Worm (Caenorhabditis elegans): ENCODE measurements around the gene T09F5.20.
A peak's percentile ranks its signal among the peaks of the same experiment; 100 is the strongest.

The T09F5.20 gene

ce11 chrV:15143285-15143684 lies 4.4 kb downstream of the T09F5.20 start, which contains the start of gene K08F9.1:
TSS of gene K08F9.1 (minus strand) at chrV:15143385.
- TF ChIP-seq aly-2 (tag; optimal IDR thresholded peaks at IDR 0.05) = no peak
- no peak for TF ChIP-seq gmeb-1 (tag; optimal IDR thresholded peaks at IDR 0.05)
- no peak for TF ChIP-seq nhr-21 (tag; optimal IDR thresholded peaks at IDR 0.05)
- TF ChIP-seq zag-1 (tag; optimal IDR thresholded peaks at IDR 0.05) = no peak
- TF ChIP-seq nhr-11 (tag; optimal IDR thresholded peaks at IDR 0.05) = no peak
- TF ChIP-seq fos-1 (tag; optimal IDR thresholded peaks at IDR 0.05) = no peak
- no peak for TF ChIP-seq mbf-1 (tag; optimal IDR thresholded peaks at IDR 0.05)

ce11 chrV:15140247-15140646 lies 7.4 kb downstream of the T09F5.20 start, which contains the start of gene K08F9.3:
TSS of gene K08F9.3 (plus strand) at chrV:15140547.
- no peak for TF ChIP-seq lin-13 (GFP tag; optimal IDR thresholded peaks at IDR 0.05)
- no peak for TF ChIP-seq nhr-12 (tag; optimal IDR thresholded peaks at IDR 0.05)
- no peak for TF ChIP-seq peb-1 (tag; optimal IDR thresholded peaks at IDR 0.05)
- no peak for TF ChIP-seq C34F6.9 (tag; optimal IDR thresholded peaks at IDR 0.05)
- no peak for TF ChIP-seq sma-9 (GFP tag; optimal IDR thresholded peaks at IDR 0.05)
- no peak for TF ChIP-seq sma-9 (tag; optimal IDR thresholded peaks at IDR 0.05)
- no peak for TF ChIP-seq mab-5 (tag; optimal IDR thresholded peaks at IDR 0.05)
- TF ChIP-seq skn-1 (tag; optimal IDR thresholded peaks at IDR 0.05) = no peak
- TF ChIP-seq mdl-1 (tag; optimal IDR thresholded peaks at IDR 0.05) = no peak
- no peak for TF ChIP-seq sma-3 (GFP tag; optimal IDR thresholded peaks at IDR 0.05)
- no peak for TF ChIP-seq R02D3.7 (tag; optimal IDR thresholded peaks at IDR 0.05)
- TF ChIP-seq zag-1 (tag; optimal IDR thresholded peaks at IDR 0.05) = no peak
- TF ChIP-seq dmd-4 (tag; optimal IDR thresholded peaks at IDR 0.05) = no peak

- no peak for TF ChIP-seq mbf-1 (tag; optimal IDR thresholded peaks at IDR 0.05)
- TF ChIP-seq nhr-23 (tag; optimal IDR thresholded peaks at IDR 0.05) = no peak
- no peak for TF ChIP-seq skn-1 (tag; optimal IDR thresholded peaks at IDR 0.05)
- TF ChIP-seq snpc-4 (tag; optimal IDR thresholded peaks at IDR 0.05) = no peak
- no peak for TF ChIP-seq elt-1 (tag; optimal IDR thresholded peaks at IDR 0.05)
- TF ChIP-seq fos-1 (tag; optimal IDR thresholded peaks at IDR 0.05) = peak; percentile 42
Observed at ce11 chrV:15139811-15140210, 7.9 kb downstream of the T09F5.20 start.

ce11 chrV:15136772-15137171 lies 10.9 kb downstream of the T09F5.20 start, which contains the start of gene aipl-1:
TSS of gene aipl-1 (minus strand) at chrV:15136801.
- TF ChIP-seq nhr-23 (tag; optimal IDR thresholded peaks at IDR 0.05) = no peak
- TF ChIP-seq ztf-11 (tag; optimal IDR thresholded peaks at IDR 0.05) = no peak
- peak; percentile 79 for TF ChIP-seq sma-9 (GFP tag; optimal IDR thresholded peaks at IDR 0.05)
- no peak for TF ChIP-seq sma-9 (tag; optimal IDR thresholded peaks at IDR 0.05)
- peak in 1 of 2 experiments; percentile 87 for TF ChIP-seq lsy-2 (tag; optimal IDR thresholded peaks at IDR 0.05)
- peak; percentile 60 for TF ChIP-seq nhr-21 (tag; optimal IDR thresholded peaks at IDR 0.05)
- peak; percentile 87 for TF ChIP-seq gmeb-1 (tag; optimal IDR thresholded peaks at IDR 0.05)
- no peak for TF ChIP-seq nhr-25 (tag; optimal IDR thresholded peaks at IDR 0.05)
- TF ChIP-seq unc-62 (GFP tag; optimal IDR thresholded peaks at IDR 0.05) = no peak
- no peak for TF ChIP-seq skn-1 (tag; optimal IDR thresholded peaks at IDR 0.05)
- no peak for TF ChIP-seq ZK546.5 (tag; optimal IDR thresholded peaks at IDR 0.05)
- TF ChIP-seq ama-1 (optimal IDR thresholded peaks at IDR 0.05) = no peak
- TF ChIP-seq crh-2 (tag; optimal IDR thresholded peaks at IDR 0.05) = peak; percentile 79
- TF ChIP-seq egl-27 (tag; optimal IDR thresholded peaks at IDR 0.05) = peak; percentile 21
- peak; percentile 90 for TF ChIP-seq C34F6.9 (tag; optimal IDR thresholded peaks at IDR 0.05)
- TF ChIP-seq lin-13 (GFP tag; optimal IDR thresholded peaks at IDR 0.05) = peak; percentile 83
- no peak for TF ChIP-seq nhr-6 (tag; optimal IDR thresholded peaks at IDR 0.05)
- no peak for TF ChIP-seq nhr-237 (tag; optimal IDR thresholded peaks at IDR 0.05)
- TF ChIP-seq nhr-10 (tag; optimal IDR thresholded peaks at IDR 0.05) = no peak
- TF ChIP-seq blmp-1 (tag; optimal IDR thresholded peaks at IDR 0.05; ENCODE audit: insufficient read depth) = peak; percentile 72
- no peak for TF ChIP-seq mbf-1 (tag; optimal IDR thresholded peaks at IDR 0.05)
- TF ChIP-seq ztf-4 (tag; optimal IDR thresholded peaks at IDR 0.05) = peak; percentile 16
- TF ChIP-seq unc-55 (GFP tag; optimal IDR thresholded peaks at IDR 0.05) = peak; percentile 97
- no peak for TF ChIP-seq dmd-4 (tag; optimal IDR thresholded peaks at IDR 0.05)
- peak; percentile 59 for TF ChIP-seq zag-1 (tag; optimal IDR thresholded peaks at IDR 0.05)
- TF ChIP-seq mab-5 (tag; optimal IDR thresholded peaks at IDR 0.05) = no peak
- TF ChIP-seq elt-3 (tag; optimal IDR thresholded peaks at IDR 0.05) = no peak
- TF ChIP-seq R02D3.7 (tag; optimal IDR thresholded peaks at IDR 0.05) = no peak
- TF ChIP-seq snpc-4 (tag; optimal IDR thresholded peaks at IDR 0.05) = peak; percentile 68
- TF ChIP-seq lin-11 (tag; optimal IDR thresholded peaks at IDR 0.05) = no peak
- no peak for TF ChIP-seq peb-1 (tag; optimal IDR thresholded peaks at IDR 0.05)
- no peak for TF ChIP-seq unc-39 (tag; optimal IDR thresholded peaks at IDR 0.05)
- TF ChIP-seq aly-2 (tag; optimal IDR thresholded peaks at IDR 0.05) = no peak
- peak; percentile 63 for TF ChIP-seq sma-3 (GFP tag; optimal IDR thresholded peaks at IDR 0.05)
- peak; percentile 56 for TF ChIP-seq F13H6.1 (tag; optimal IDR thresholded peaks at IDR 0.05)
- TF ChIP-seq nhr-12 (tag; optimal IDR thresholded peaks at IDR 0.05) = no peak
- no peak for TF ChIP-seq ceh-16 (tag; optimal IDR thresholded peaks at IDR 0.05)
- no peak for TF ChIP-seq Y55F3AM.14 (GFP tag; optimal IDR thresholded peaks at IDR 0.05)
- no peak for TF ChIP-seq nhr-77 (tag; optimal IDR thresholded peaks at IDR 0.05)
- no peak for TF ChIP-seq elt-1 (tag; optimal IDR thresholded peaks at IDR 0.05)
- TF ChIP-seq ztf-1 (GFP tag; conservative IDR thresholded peaks at IDR 0.05) = no peak
- no peak for TF ChIP-seq mdl-1 (tag; optimal IDR thresholded peaks at IDR 0.05)
- no peak for TF ChIP-seq nhr-11 (tag; optimal IDR thresholded peaks at IDR 0.05)
- TF ChIP-seq lin-39 (tag; optimal IDR thresholded peaks at IDR 0.05) = no peak

All from whole organism, L2 larva.